Fruit fly (Drosophila melanogaster) Kc167 (cell line): ENCODE data around the gene bowl.

Experiments used
- Myc ChIP-seq: fragments of >200 bp; optimal IDR thresholded peaks from 2 replicates; lab custom pipeline; 2017; ENCODE audit warnings: missing external identifiers
- Sin3A ChIP-seq: fragments of >200 bp; optimal IDR thresholded peaks from 2 replicates; lab custom pipeline; 2018; ENCODE audit warnings: missing external identifiers
- h ChIP-seq: fragments of >200 bp; optimal IDR thresholded peaks from 3 replicates; lab custom pipeline; 2018; ENCODE audit warnings: missing external identifiers
- insv ChIP-seq: fragments of >200 bp; optimal IDR thresholded peaks from 3 replicates; lab custom pipeline; 2018; ENCODE audit warnings: missing external identifiers
- psq ChIP-seq: fragments of >200 bp; optimal IDR thresholded peaks from 2 replicates; lab custom pipeline; 2017; ENCODE audit warnings: missing external identifiers
- ttk ChIP-seq: sonication (Bioruptor generic); optimal IDR thresholded peaks from 2 replicates; lab custom pipeline; 2017; ENCODE audit warnings: missing external identifiers

Gene bowl

DNA sequence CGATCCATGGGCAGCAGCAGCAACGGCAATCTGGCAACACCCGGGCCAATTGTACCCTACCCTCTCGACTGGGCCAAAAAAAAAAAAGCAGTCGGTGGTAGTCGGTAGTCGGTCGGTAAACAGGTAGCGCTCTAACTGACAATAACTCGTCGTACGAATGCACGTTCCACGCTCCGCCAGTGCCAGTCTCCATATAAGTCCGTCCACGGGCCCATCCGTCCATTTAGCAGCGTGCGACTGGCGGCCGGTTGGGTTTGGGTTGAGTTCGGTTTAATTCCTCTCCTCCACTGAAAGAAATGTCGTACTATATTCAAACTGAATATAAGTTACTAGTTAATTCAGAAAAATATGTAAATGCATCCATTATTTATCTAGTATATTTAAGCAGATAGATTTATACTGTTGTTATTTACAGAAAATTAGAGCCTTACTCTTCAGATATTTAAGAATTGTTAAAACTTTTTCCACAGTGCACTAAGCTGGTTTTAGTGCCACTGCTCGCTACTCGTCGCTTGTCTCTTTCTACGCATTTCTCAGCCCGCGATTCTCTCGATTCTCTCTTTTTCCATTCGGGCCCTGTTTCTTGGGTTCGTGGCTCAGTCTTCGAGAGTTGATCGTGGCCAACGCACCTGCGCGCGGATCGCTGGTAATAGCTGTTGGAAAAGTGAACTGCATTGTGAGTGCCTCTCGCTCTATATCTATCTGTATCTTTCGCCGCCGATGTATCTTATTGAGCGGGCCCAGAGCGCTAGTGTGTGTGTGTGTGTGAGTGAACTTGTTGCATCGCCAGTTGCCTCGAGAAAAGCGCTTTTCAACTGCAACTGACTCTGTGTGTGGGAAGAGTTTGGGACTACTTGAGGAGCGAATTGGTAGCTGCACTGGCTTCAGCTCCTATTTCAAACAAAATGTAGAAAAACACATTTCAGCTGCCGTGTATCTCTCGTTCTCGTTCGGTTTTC is at the start of gene bowl:
bowl (plus strand) TSS at position 592 of the 959 bp plus-strand sequence.
- TF ChIP-seq Myc (no peak), ttk (no peak), psq (no peak)

DNA sequence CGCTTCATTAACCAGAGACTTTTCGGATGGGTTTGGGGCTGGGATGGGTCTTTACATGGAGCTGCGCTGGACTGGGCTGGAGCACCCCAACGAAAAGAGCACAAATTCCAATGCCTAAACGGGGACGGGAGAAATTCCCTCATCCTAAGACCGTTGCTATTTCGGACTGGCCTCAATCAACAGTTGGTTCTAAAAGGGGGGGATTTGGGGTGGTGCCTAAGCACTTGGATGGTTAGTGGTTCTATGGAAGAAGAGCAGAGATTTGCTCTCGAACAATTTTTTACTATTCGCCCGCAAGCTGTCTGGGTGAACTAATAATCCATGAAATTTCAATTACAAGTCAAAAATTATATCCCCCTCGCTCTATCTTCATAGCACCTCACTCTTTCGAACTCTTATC is 41.9 kb upstream of the bowl start:
- no peak for TF ChIP-seq Myc
- TF ChIP-seq insv (lab: Kevin White, UChicago), result no peak
- TF ChIP-seq h (lab: Kevin White, UChicago), result no peak
- no peak for TF ChIP-seq psq
- TF ChIP-seq Sin3A, result no peak
- no peak for TF ChIP-seq ttk

DNA sequence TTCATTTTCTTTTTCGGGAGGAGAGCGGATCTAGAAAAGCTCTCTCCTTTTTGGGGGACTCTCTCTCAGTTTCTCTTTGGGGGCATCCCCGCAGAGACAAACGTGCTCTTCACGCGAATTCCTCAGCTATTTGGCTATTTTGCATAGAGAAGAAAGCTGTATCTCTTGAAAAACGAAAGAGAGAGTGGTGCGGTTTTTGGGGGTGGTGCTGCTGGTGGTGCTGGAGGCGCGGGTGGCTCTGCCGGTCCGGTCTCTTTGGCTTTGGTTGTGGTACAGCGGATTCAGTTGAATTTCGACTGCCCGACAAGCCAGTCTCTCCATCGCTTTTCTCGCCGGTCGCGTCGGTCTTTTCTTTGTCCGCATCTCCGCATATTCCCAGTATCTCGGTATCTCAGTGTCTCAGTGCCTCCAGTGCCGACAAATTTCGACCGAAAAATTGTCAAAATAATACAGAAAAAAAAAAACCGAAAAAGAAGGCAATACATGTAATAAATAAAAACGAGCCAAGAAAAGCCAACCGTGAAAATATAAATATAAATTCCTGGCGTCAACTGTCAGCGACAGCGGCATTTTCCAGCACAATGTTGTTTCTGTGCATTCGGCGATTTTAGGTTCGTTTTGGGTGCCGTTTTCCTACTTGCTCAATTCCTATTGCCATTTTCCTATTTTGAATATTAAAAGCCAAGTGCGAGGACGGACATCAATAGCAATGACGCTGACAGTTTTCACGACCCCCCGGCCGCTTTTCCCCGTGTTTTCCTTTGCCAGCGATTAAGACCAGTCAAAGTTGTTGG is 41.1 kb upstream of the bowl start, which contains the start of gene CG10019:
CG10019 (plus strand) TSS at position 285 of the 794 bp plus-strand sequence.
- no peak for TF ChIP-seq Myc
- TF ChIP-seq Sin3A, result no peak
- TF ChIP-seq h (lab: Kevin White, UChicago), result no peak
- TF ChIP-seq ttk, result no peak
- TF ChIP-seq psq, result no peak
- no peak for TF ChIP-seq insv (lab: Kevin White, UChicago)

DNA sequence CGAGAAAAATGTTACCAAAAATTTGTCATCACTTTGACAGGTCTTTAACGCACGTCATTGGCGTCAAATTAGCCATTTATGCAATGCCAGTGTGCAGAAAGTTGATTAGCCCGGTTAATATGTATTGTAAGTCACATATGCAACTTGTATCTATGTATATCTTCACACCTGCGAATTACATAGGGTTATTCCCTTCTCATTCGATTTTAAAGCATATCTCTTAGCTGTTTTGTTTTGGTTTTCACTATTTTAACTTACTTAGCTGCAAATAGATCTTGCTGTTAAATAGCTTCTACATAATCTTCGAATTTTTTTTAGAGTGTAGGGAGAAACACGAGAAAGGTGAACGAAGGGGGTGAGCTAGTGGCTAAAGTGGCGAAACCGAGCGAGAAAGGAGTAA is 40.4 kb upstream of the bowl start:
- TF ChIP-seq insv (lab: Kevin White, UChicago) (no peak), Myc (no peak), ttk (no peak)

DNA sequence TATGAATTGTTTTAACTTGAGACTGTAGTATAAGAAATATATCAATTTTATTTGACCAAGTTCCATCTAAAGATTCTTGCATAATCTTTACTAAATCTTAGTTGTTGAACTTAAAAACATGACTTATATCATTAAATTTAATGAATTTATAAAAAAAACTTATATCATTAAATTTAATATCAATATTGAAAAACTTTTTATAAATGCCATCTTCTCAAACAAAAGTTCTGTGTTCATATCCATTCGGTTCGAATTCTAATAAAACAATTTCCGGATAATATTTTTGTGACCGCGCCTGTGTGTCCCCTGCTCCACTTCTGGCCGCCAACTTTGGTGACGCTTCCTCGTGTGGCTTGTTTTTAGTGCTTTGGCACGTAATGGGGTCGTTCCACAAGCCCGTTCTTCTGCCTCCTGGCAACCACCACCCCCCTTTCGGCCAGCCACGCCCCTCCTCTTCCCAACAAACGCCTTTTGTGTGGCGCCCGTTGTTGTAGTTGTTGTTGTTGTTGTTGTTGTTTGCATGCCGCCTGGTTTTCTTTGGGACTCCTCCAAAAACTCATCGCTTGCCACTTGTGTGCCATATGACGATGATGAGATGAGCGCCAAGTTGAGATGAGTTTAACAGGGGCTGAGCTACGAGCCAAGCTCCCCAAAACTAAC is 34.4 kb upstream of the bowl start:
- TF ChIP-seq Sin3A (no peak), h (lab: Kevin White, UChicago) (no peak), insv (lab: Kevin White, UChicago) (no peak), psq (no peak), ttk (no peak), Myc (no peak)

DNA sequence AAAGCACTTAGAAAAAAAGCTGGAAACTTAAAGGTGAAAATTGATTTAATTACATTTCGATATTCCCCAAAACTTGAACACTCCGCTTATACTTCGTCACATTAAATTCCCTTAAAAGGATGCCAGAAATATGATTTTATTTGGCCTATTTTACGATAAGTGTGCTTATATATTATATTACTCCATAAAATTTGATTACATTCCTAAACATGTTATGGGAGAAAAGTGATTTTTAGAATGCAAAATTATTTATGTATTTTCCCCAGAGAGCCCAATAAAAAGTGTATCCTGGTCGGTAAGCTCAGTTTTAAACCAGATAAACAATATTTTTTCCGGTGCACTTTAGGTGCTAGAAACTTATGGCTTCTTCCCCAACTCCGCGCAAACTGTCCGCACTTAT is 33.8 kb upstream of the bowl start:
- TF ChIP-seq psq, result no peak
- no peak for TF ChIP-seq Myc
- TF ChIP-seq h (lab: Kevin White, UChicago), result no peak
- TF ChIP-seq insv (lab: Kevin White, UChicago), result no peak
- no peak for TF ChIP-seq Sin3A
- TF ChIP-seq ttk, result no peak

DNA sequence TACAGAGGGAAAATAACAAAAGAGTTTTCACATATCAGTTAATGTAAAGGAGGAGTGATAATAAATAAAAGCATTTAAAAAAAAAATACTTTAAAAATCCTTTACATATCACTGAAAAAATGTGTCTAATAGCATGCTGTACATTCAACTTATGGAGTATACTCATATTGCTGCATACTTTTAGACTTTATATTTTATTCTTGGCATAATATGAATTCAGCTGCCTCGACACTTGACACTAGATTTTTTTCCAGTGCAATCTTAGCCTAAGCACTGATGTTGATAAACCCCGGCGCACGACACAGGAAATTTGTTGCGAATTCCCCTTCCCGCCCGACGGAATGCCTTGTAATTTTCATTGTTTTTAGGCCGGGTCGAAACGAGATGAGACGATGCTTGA is 31.1 kb upstream of the bowl start:
- TF ChIP-seq ttk, result no peak
- no peak for TF ChIP-seq h (lab: Kevin White, UChicago)
- TF ChIP-seq Myc, result no peak
- no peak for TF ChIP-seq Sin3A
- no peak for TF ChIP-seq psq
- no peak for TF ChIP-seq insv (lab: Kevin White, UChicago)

DNA sequence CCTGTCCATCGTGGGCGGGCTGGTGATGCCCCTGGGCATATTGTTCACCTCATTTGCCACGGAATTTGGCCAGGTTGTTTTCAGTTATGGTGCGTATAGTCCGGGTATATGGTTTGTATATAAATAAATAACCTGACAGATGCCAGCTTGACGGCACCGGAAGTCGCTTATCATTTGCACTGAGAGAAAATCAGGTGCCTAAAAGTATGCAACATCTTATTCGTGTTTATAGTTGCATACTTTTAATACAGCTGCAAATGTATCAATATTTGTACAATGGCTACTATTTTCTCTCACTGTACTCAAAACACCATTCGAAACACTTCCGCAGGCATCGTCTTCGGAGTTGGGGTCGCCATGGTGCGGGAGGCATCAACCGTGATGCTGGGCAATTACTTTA is 22.8 kb upstream of the bowl start:
- TF ChIP-seq Myc, result no peak
- no peak for TF ChIP-seq insv (lab: Kevin White, UChicago)
- no peak for TF ChIP-seq ttk
- TF ChIP-seq Sin3A, result no peak
- no peak for TF ChIP-seq h (lab: Kevin White, UChicago)
- TF ChIP-seq psq, result no peak

DNA sequence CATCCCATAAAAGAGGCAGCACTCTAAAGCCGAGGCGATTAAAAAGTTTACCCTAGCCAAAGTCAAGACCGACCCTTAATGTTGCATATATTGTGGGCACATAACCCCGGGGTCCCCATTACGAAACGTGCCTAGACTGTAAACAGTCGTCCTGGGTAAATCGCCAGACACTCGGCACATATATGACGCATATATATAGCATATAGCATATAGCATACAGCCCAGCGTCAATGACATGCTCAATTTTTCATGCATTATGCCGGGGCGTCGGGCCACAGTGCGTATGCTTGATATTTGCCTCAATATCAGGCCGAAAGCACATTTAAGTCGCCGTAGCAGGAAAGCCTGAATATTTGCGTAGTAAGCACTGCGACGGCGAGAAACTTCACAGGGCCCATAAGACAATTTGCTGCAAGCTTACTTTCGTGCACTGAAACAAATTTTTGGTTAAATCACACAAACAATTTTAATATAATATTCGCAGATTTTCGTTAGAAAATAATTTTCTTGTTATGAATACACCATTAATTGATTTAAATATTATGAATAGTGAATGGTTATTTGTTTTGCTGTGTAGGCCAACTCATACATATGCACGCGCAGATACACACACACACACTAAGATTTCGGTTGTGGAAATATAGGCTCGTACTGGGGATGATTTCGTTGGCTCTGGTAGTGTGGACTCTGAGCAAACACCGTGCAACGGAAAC is 16.5 kb upstream of the bowl start:
- no peak for TF ChIP-seq psq
- TF ChIP-seq Myc, result no peak
- TF ChIP-seq insv (lab: Kevin White, UChicago), result no peak
- no peak for TF ChIP-seq ttk
- TF ChIP-seq Sin3A, result no peak
- TF ChIP-seq h (lab: Kevin White, UChicago), result no peak

DNA sequence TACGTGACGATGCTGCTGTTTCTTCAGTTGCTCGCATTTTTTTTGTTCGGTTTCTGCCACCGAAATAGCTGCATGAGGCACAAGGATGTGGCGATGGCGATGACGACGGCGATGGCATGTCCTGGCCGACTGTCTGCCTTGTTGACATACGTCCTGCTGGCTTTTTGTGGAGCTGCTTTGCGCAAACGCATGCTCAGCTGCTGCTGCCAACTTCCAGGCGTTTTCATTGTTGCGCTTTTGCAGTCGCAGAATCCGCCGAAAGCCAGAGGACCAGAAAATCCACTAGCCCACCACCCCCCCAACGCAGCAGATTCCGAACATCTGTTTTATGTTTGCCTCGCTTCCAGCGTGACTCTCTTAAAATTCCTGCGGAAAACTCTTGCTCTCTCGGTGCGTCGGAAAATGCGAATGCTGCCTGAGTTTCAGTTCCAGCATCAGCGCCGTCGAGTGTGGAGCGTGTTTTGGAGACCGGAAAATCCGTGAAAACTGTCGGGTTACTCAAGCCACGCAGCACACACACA is 14.6 kb upstream of the bowl start, which contains the start of gene CG43707:
CG43707 (plus strand) TSS at position 426 of the 521 bp plus-strand sequence.
- TF ChIP-seq psq (no peak), ttk (no peak), Myc (no peak), h (lab: Kevin White, UChicago) (no peak), insv (lab: Kevin White, UChicago) (no peak), Sin3A (no peak)

DNA sequence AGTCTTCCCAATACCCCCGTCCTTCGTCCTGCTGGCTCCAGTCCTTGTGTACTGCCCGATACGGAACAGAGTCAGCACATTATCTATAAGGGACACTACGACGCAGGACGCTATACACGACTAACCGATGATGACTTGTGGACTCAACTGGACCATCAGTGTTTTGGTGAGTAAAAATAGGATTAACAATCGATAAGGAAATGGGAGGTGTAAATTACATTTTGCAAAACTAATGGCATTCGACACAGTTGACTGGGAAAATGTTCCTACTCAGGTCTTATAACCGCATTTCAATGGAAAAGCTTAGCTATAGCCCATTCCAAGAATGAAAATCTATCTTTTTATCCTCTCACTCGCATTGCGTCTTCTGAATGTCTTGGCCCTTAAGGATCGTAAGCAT is 6.3 kb upstream of the bowl start, which contains the start of gene CG43703:
CG43703 (plus strand) TSS at position 301 of the 400 bp plus-strand sequence.
- TF ChIP-seq Myc (no peak), h (lab: Kevin White, UChicago) (no peak), insv (lab: Kevin White, UChicago) (no peak), Sin3A (no peak)
